Fruit fly (Drosophila melanogaster): ENCODE results near the gene Bdbt.

The Bdbt gene

DNA sequence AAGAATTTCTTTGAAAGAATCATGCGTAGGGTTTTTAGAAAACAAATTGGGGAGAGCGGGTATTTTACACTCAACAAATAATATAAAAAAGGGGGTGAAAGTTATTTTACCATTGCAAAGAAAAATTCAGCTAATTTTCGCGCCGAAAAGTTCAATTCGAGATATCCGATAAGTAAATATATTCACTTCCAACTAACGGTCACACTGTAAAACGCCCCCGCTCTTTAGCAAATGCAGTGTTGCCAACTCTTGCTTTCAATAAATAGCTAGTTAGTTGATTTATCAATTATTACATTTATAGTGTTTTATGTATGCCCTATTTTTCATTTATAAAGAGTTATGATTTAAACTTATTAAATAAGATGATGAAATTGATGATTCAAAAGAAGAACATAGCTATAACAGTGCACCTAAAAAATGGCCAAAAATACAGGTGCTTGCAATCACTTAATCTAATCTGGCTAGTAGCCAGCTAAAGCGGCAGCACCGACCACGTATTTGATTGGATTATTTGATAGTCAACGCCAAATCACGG lies 19.6 kb upstream of the Bdbt start, which contains the start of gene meigo (continued):
- TF ChIP-seq grau (tag; optimal IDR thresholded peaks at IDR 0.05) (peak; percentile 80), ase (GFP tag; IDR thresholded peaks at IDR 0.05) (no peak), Xrp1 (GFP tag; IDR thresholded peaks at IDR 0.05) (peak; percentile 78), CG11695 (GFP tag; IDR thresholded peaks at IDR 0.05) (no peak), croc (GFP tag; conservative IDR thresholded peaks at IDR 0.05) (no peak; the same call in 2 of the 3 replicates), CG14050 (GFP tag; IDR thresholded peaks at IDR 0.05) (peak; percentile 43; the same call in 1 of the 3 replicates), CG4854 (GFP tag; optimal IDR thresholded peaks at IDR 0.05) (peak; percentile 49), CG10147 (GFP tag; optimal IDR thresholded peaks at IDR 0.05) (peak; percentile 78), zfh2 (GFP tag; optimal IDR thresholded peaks at IDR 0.05) (peak; percentile 69), Dad (GFP tag; optimal IDR thresholded peaks at IDR 0.05) (peak; percentile 25), Stat92E (GFP tag; optimal IDR thresholded peaks at IDR 0.05) (peak in 1 of 3 experiments; percentile 63), pfk (GFP tag; optimal IDR thresholded peaks at IDR 0.05) (no peak), CG14710 (tag; optimal IDR thresholded peaks at IDR 0.05) (peak; percentile 83), kni (GFP tag; optimal IDR thresholded peaks at IDR 0.05) (peak; percentile 43), esg (GFP tag; conservative IDR thresholded peaks at IDR 0.05) (peak; percentile 62), nau (GFP tag; optimal IDR thresholded peaks at IDR 0.05) (no peak), CG6254 (GFP tag; optimal IDR thresholded peaks at IDR 0.05) (no peak), dm (GFP tag; optimal IDR thresholded peaks at IDR 0.05) (peak; percentile 32), CG11247 (GFP tag; IDR thresholded peaks at IDR 0.05) (peak; percentile 53; the same call in 1 of the 2 replicates), NK7.1 (GFP tag; optimal IDR thresholded peaks at IDR 0.05) (peak; percentile 36), CG18599 (GFP tag; optimal IDR thresholded peaks at IDR 0.05) (no peak), sisA (GFP tag; IDR thresholded peaks at IDR 0.05) (peak; percentile 32; the same call in 1 of the 2 replicates)

DNA sequence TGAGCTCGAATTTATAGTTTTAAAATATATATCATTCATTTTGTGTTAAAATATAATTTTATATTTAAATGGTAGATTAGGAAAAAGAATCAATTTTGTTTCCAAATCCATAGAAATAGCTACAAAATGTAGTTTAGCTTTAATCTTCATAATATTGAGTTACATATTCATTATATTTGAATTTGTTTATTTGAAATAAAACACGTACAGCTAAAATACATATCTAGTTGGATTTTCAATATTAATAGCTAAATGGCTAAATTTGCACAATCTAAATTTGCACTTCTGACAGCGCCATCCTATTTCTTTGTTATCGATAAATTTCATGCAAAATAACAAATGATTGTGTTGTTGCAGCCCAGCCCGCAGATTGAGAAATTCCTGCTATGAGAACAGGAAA lies 15.3 kb upstream of the Bdbt start, which contains the start of gene Usp8:
Usp8 (plus strand) TSS at position 312 of the 400 bp plus-strand sequence.
- TF ChIP-seq CG10654 (GFP tag; optimal IDR thresholded peaks at IDR 0.05) (peak; percentile 15), abd-A (tag; optimal IDR thresholded peaks at IDR 0.05) (no peak), CTCF (GFP tag; optimal IDR thresholded peaks at IDR 0.05) (peak; percentile 9), repo (GFP tag; optimal IDR thresholded peaks at IDR 0.05) (no peak), CG12104 (GFP tag; optimal IDR thresholded peaks at IDR 0.05) (peak; percentile 25), pho (GFP tag; optimal IDR thresholded peaks at IDR 0.05) (no peak), BEAF-32 (GFP tag; optimal IDR thresholded peaks at IDR 0.05) (peak; percentile 13), Antp (GFP tag; optimal IDR thresholded peaks at IDR 0.05) (no peak), pum (GFP tag; optimal IDR thresholded peaks at IDR 0.05) (no peak), CG15696 (tag; optimal IDR thresholded peaks at IDR 0.05) (peak; percentile 37), sens (GFP tag) (peak; percentile 18), CG13894 (tag; optimal IDR thresholded peaks at IDR 0.05) (no peak), p53 (GFP tag; optimal IDR thresholded peaks at IDR 0.05) (no peak), Ptx1 (GFP tag; IDR thresholded peaks at IDR 0.05) (peak; percentile 25; the same call in 1 of the 2 replicates), CG30020 (tag; optimal IDR thresholded peaks at IDR 0.05) (peak; percentile 64), CG2116 (GFP tag; optimal IDR thresholded peaks at IDR 0.05) (peak; percentile 74), CG6689 (GFP tag; IDR thresholded peaks at IDR 0.05) (0 out of 2 replicates have a peak, but pooled peaks have one; percentile 7), MBD-R2 (GFP tag; IDR thresholded peaks at IDR 0.05) (peak; percentile 43; the same call in 1 of the 2 replicates), CG3847 (GFP tag; IDR thresholded peaks at IDR 0.05) (0 out of 2 replicates have a peak, but pooled peaks have one; percentile 25), CG9932 (GFP tag; IDR thresholded peaks at IDR 0.05) (peak; percentile 46; the same call in 1 of the 2 replicates), CG15479 (GFP tag; optimal IDR thresholded peaks at IDR 0.05) (peak; percentile 71), crp (GFP tag; optimal IDR thresholded peaks at IDR 0.05) (peak in 1 of 2 experiments; percentile 74), lola (GFP tag; optimal IDR thresholded peaks at IDR 0.05) (peak in 1 of 3 experiments; percentile 63), Dp (GFP tag; optimal IDR thresholded peaks at IDR 0.05) (peak; percentile 10), dpn (GFP tag; optimal IDR thresholded peaks at IDR 0.05) (peak in 1 of 2 experiments; percentile 22), CG10979 (tag; optimal IDR thresholded peaks at IDR 0.05) (peak; percentile 39), sc (optimal IDR thresholded peaks at IDR 0.05) (no peak), sc (GFP tag; optimal IDR thresholded peaks at IDR 0.05) (no peak)
